Fruit fly (Drosophila melanogaster): Measurements from ENCODE around the gene CG42762.

The CG42762 gene

dm6 chr2L:8165800-8166576 is 22.1 kb upstream of the CG42762 start (continued):
- TF ChIP-seq CG10267 (tag; optimal IDR thresholded peaks at IDR 0.05) (peak; percentile 35), CG2678 (tag; optimal IDR thresholded peaks at IDR 0.05) (peak; percentile 36), Opbp (GFP tag; IDR thresholded peaks at IDR 0.05; ENCODE audit: partially characterized antibody) (no peak), Rfx (GFP tag; IDR thresholded peaks at IDR 0.05) (no peak), CG15601 (tag; optimal IDR thresholded peaks at IDR 0.05) (peak; percentile 48), CkIIα-i1 (GFP tag; IDR thresholded peaks at IDR 0.05) (no peak), CG18476 (GFP tag; optimal IDR thresholded peaks at IDR 0.05) (no peak), CG4282 (GFP tag; optimal IDR thresholded peaks at IDR 0.05) (no peak), chn (GFP tag; optimal IDR thresholded peaks at IDR 0.05) (no peak), TFAM (GFP tag; optimal IDR thresholded peaks at IDR 0.05) (no peak), CG15514 (GFP tag; optimal IDR thresholded peaks at IDR 0.05) (no peak), CG3726 (GFP tag; IDR thresholded peaks at IDR 0.05) (no peak), H2.0 (GFP tag; IDR thresholded peaks at IDR 0.05) (no peak), HLH4C (GFP tag; IDR thresholded peaks at IDR 0.05; ENCODE audit: partially characterized antibody) (no peak)

- TF ChIP-seq H15 (GFP tag; IDR thresholded peaks at IDR 0.05) (peak; percentile 50; the same call in 1 of the 3 replicates), CG18011 (GFP tag; optimal IDR thresholded peaks at IDR 0.05) (no peak), bcd (GFP tag; optimal IDR thresholded peaks at IDR 0.05) (peak; percentile 75), CTCF (GFP tag; optimal IDR thresholded peaks at IDR 0.05) (peak; percentile 40), eyg (GFP tag; optimal IDR thresholded peaks at IDR 0.05) (peak; percentile 61), CG4282 (GFP tag; optimal IDR thresholded peaks at IDR 0.05) (peak; percentile 2), Rfx (GFP tag; IDR thresholded peaks at IDR 0.05) (peak; percentile 53; the same call in 1 of the 2 replicates), CG17802 (tag; optimal IDR thresholded peaks at IDR 0.05) (peak; percentile 37), CG12769 (tag; optimal IDR thresholded peaks at IDR 0.05) (peak; percentile 35), HLH3B (GFP tag; IDR thresholded peaks at IDR 0.05) (peak; percentile 50; the same call in 1 of the 2 replicates), dmrt11E (tag; optimal IDR thresholded peaks at IDR 0.05) (peak; percentile 85), CG4820 (GFP tag; optimal IDR thresholded peaks at IDR 0.05) (peak; percentile 71), Antp (GFP tag; optimal IDR thresholded peaks at IDR 0.05) (peak; percentile 15), Neu2 (GFP tag; optimal IDR thresholded peaks at IDR 0.05; ENCODE audit: borderline replicate concordance) (no peak), Rx (GFP tag; IDR thresholded peaks at IDR 0.05) (peak; percentile 24; the same call in 1 of the 2 replicates), TFAM (GFP tag; optimal IDR thresholded peaks at IDR 0.05) (peak; percentile 81), HHEX (GFP tag; optimal IDR thresholded peaks at IDR 0.05) (peak; percentile 83), Spps (tag; optimal IDR thresholded peaks at IDR 0.05) (peak; percentile 80), CG18764 (GFP tag; optimal IDR thresholded peaks at IDR 0.05) (peak; percentile 83), p53 (GFP tag; optimal IDR thresholded peaks at IDR 0.05) (peak; percentile 18), CG2120 (GFP tag; optimal IDR thresholded peaks at IDR 0.05) (peak; percentile 17), MTF-1 (GFP tag; optimal IDR thresholded peaks at IDR 0.05; ENCODE audit: borderline replicate concordance) (peak; percentile 95), CG7271 (tag; optimal IDR thresholded peaks at IDR 0.05) (peak; percentile 31), al (GFP tag; IDR thresholded peaks at IDR 0.05) (no peak), CG1602 (GFP tag; optimal IDR thresholded peaks at IDR 0.05) (peak; percentile 76), CG17328 (GFP tag; IDR thresholded peaks at IDR 0.05) (peak; percentile 66), lab (GFP tag; optimal IDR thresholded peaks at IDR 0.05) (peak; percentile 88), Doc2 (GFP tag; IDR thresholded peaks at IDR 0.05) (no peak), wek (GFP tag; optimal IDR thresholded peaks at IDR 0.05) (peak; percentile 91), CG10147 (GFP tag; optimal IDR thresholded peaks at IDR 0.05) (peak; percentile 9), inv (GFP tag; IDR thresholded peaks at IDR 0.05; ENCODE audit: partially characterized antibody) (no peak), CG9437 (GFP tag; optimal IDR thresholded peaks at IDR 0.05) (peak; percentile 11), CG31224 (GFP tag; IDR thresholded peaks at IDR 0.05) (no peak), Six4 (GFP tag; optimal IDR thresholded peaks at IDR 0.05) (peak; percentile 76), CG1603 (tag; optimal IDR thresholded peaks at IDR 0.05) (peak; percentile 87), caup (GFP tag; optimal IDR thresholded peaks at IDR 0.05; ENCODE audit: severe bottlenecking) (peak; percentile 79)
Measured at dm6 chr2L:8164219-8164618, 20.4 kb upstream of the CG42762 start.
